Worm (Caenorhabditis elegans): Measurements from ENCODE around the gene D2007.1.

The D2007.1 gene

ce11 chrIII:8124323-8124722 lies 30.9 kb upstream of the D2007.1 start (continued):
- peak; percentile 45 for TF ChIP-seq nhr-77 (tag; optimal IDR thresholded peaks at IDR 0.05)
- no peak for TF ChIP-seq zag-1 (tag; optimal IDR thresholded peaks at IDR 0.05)
- TF ChIP-seq dpl-1 (GFP tag; optimal IDR thresholded peaks at IDR 0.05), result peak; percentile 13 to 27 (median 27)
- no peak for TF ChIP-seq nhr-28 (tag; optimal IDR thresholded peaks at IDR 0.05)
- peak; percentile 40 for TF ChIP-seq nhr-20 (tag; optimal IDR thresholded peaks at IDR 0.05)
- no peak for TF ChIP-seq mef-2 (tag; optimal IDR thresholded peaks at IDR 0.05)
- TF ChIP-seq nhr-71 (tag; optimal IDR thresholded peaks at IDR 0.05), result peak; percentile 82
- no peak for TF ChIP-seq efl-3 (GFP tag; optimal IDR thresholded peaks at IDR 0.05)
- TF ChIP-seq tbx-2 (tag; optimal IDR thresholded peaks at IDR 0.05), result peak; percentile 54
- no peak for TF ChIP-seq sptf-1 (tag; optimal IDR thresholded peaks at IDR 0.05)
- TF ChIP-seq lin-39 (tag; optimal IDR thresholded peaks at IDR 0.05), result no peak
- TF ChIP-seq unc-86 (tag; optimal IDR thresholded peaks at IDR 0.05), result peak; percentile 42
- TF ChIP-seq snu-23 (GFP tag; optimal IDR thresholded peaks at IDR 0.05), result peak; percentile 70
- no peak for TF ChIP-seq ceh-90 (tag; optimal IDR thresholded peaks at IDR 0.05)
- TF ChIP-seq C16A3.4 (tag; optimal IDR thresholded peaks at IDR 0.05), result no peak
- TF ChIP-seq lsy-2 (tag; optimal IDR thresholded peaks at IDR 0.05), result peak; percentile 77 to 90
- TF ChIP-seq mep-1 (tag; optimal IDR thresholded peaks at IDR 0.05), result peak; percentile 86
- no peak for TF ChIP-seq ceh-88 (GFP tag; IDR thresholded peaks at IDR 0.05)
- no peak for TF ChIP-seq fkh-10 (GFP tag; optimal IDR thresholded peaks at IDR 0.05)
- TF ChIP-seq fkh-8 (tag; optimal IDR thresholded peaks at IDR 0.05), result peak; percentile 16
- no peak for TF ChIP-seq sox-4 (tag; optimal IDR thresholded peaks at IDR 0.05)
- no peak for TF ChIP-seq fkh-4 (tag; optimal IDR thresholded peaks at IDR 0.05; ENCODE audit: borderline replicate concordance)
- peak in 1 of 2 experiments; percentile 34 for TF ChIP-seq mdl-1 (tag; optimal IDR thresholded peaks at IDR 0.05)
- no peak for TF ChIP-seq alr-1 (tag; optimal IDR thresholded peaks at IDR 0.05; ENCODE audit: borderline replicate concordance)
- no peak for TF ChIP-seq grh-1 (GFP tag; IDR thresholded peaks at IDR 0.05)
- no peak for TF ChIP-seq C34B4.2 (tag; optimal IDR thresholded peaks at IDR 0.05)
- TF ChIP-seq ztf-4 (tag; optimal IDR thresholded peaks at IDR 0.05), result no peak
- TF ChIP-seq nhr-84 (tag; optimal IDR thresholded peaks at IDR 0.05), result no peak
- TF ChIP-seq ceh-8 (GFP tag; optimal IDR thresholded peaks at IDR 0.05), result no peak
- TF ChIP-seq hpl-2 (GFP tag; optimal IDR thresholded peaks at IDR 0.05), result no peak
- TF ChIP-seq fos-1 (tag; optimal IDR thresholded peaks at IDR 0.05), result peak; percentile 76

ce11 chrIII:8125234-8125633 lies 30.0 kb upstream of the D2007.1 start:
- TF ChIP-seq nhr-77 (tag; optimal IDR thresholded peaks at IDR 0.05) (peak; percentile 48), elt-2 (tag; optimal IDR thresholded peaks at IDR 0.05) (peak; percentile 22), mab-9 (GFP tag; IDR thresholded peaks at IDR 0.05) (no peak), unc-30 (tag; optimal IDR thresholded peaks at IDR 0.05) (no peak), rnt-1 (tag; optimal IDR thresholded peaks at IDR 0.05) (peak; percentile 71), swsn-7 (tag; optimal IDR thresholded peaks at IDR 0.05) (peak; percentile 77), aha-1 (tag; optimal IDR thresholded peaks at IDR 0.05) (no peak), nhr-12 (tag; optimal IDR thresholded peaks at IDR 0.05) (no peak), tlp-1 (tag; optimal IDR thresholded peaks at IDR 0.05) (no peak), dsc-1 (tag; optimal IDR thresholded peaks at IDR 0.05) (no peak), mef-2 (tag; optimal IDR thresholded peaks at IDR 0.05) (no peak), snpc-4 (tag; optimal IDR thresholded peaks at IDR 0.05) (no peak), elt-3 (tag; optimal IDR thresholded peaks at IDR 0.05) (peak in 1 of 6 experiments; percentile 30), ceh-90 (tag; optimal IDR thresholded peaks at IDR 0.05) (no peak), pax-3 (tag; optimal IDR thresholded peaks at IDR 0.05) (no peak), F16B12.6 (tag; optimal IDR thresholded peaks at IDR 0.05) (no peak), C04F5.9 (tag; optimal IDR thresholded peaks at IDR 0.05) (no peak), hlh-4 (tag; optimal IDR thresholded peaks at IDR 0.05) (no peak), ces-1 (GFP tag; optimal IDR thresholded peaks at IDR 0.05) (no peak), sox-4 (tag; optimal IDR thresholded peaks at IDR 0.05) (no peak), aly-2 (tag; optimal IDR thresholded peaks at IDR 0.05) (no peak), Y116A8C.19 (tag; optimal IDR thresholded peaks at IDR 0.05; ENCODE audit: borderline replicate concordance) (no peak), jun-1 (tag; optimal IDR thresholded peaks at IDR 0.05) (peak; percentile 65), ceh-88 (GFP tag; IDR thresholded peaks at IDR 0.05) (no peak), fkh-10 (GFP tag; optimal IDR thresholded peaks at IDR 0.05) (no peak), unc-62 (GFP tag; optimal IDR thresholded peaks at IDR 0.05) (no peak), nhr-19 (GFP tag; conservative IDR thresholded peaks at IDR 0.05) (peak; percentile 45), nhr-47 (tag; optimal IDR thresholded peaks at IDR 0.05) (peak; percentile 67), ceh-8 (GFP tag; optimal IDR thresholded peaks at IDR 0.05) (no peak), vab-15 (tag; optimal IDR thresholded peaks at IDR 0.05) (no peak)

All from whole organism, L1 larva.